Worm (Caenorhabditis elegans) whole organism, L3 larva: ENCODE measurements around the gene F32D1.7.

Experiments used
- aly-2 ChIP-seq: fragments of 150-350 bp; optimal IDR thresholded peaks from 2 replicates; lab custom pipeline; 2014; ENCODE audit warnings: missing biosample characterization, missing genetic modification characterization
- ama-1 ChIP-seq: fragments of 150-350 bp; optimal IDR thresholded peaks from 2 replicates; lab custom pipeline; 2018
- ceh-16 ChIP-seq: sonication (generic microtip); optimal IDR thresholded peaks from 2 replicates; lab custom pipeline; 2017; ENCODE audit warnings: missing biosample characterization, missing genetic modification characterization
- ceh-82 ChIP-seq: fragments of 150-350 bp; optimal IDR thresholded peaks from 2 replicates; lab custom pipeline; 2014; ENCODE audit warnings: missing biosample characterization, missing genetic modification characterization
- ceh-9 ChIP-seq: sonication (generic microtip); optimal IDR thresholded peaks from 2 replicates; lab custom pipeline; 2018; ENCODE audit warnings: missing biosample characterization, missing genetic modification characterization
- egl-27 ChIP-seq: sonication (generic microtip); optimal IDR thresholded peaks from 4 replicates; lab custom pipeline; 2017; ENCODE audit warnings: missing biosample characterization, missing genetic modification reagents, missing genetic modification characterization
- egl-5 ChIP-seq: fragments of 150-350 bp; optimal IDR thresholded peaks from 2 replicates; lab custom pipeline; 2017; ENCODE audit warnings: missing biosample characterization, missing genetic modification reagents, missing genetic modification characterization, inconsistent platforms
- elt-1 ChIP-seq: fragments of 150-350 bp; optimal IDR thresholded peaks from 2 replicates; lab custom pipeline; 2014; ENCODE audit warnings: missing biosample characterization, missing genetic modification characterization
- elt-2 ChIP-seq: sonication (generic microtip); optimal IDR thresholded peaks from 2 replicates; lab custom pipeline; 2016; ENCODE audit warnings: missing genetic modification reagents, mild to moderate bottlenecking, missing genetic modification characterization, missing compliant biosample characterization
- elt-3 ChIP-seq, 3 experiments: fragments of 150-350 bp in 1 of 3; sonication (generic microtip) in 2 of 3; optimal IDR thresholded peaks; 2 replicates in 2 of 3; 4 replicates in 1 of 3; lab custom pipeline; 2014 to 2017; ENCODE audit warnings: missing biosample characterization in 3 of 3, missing genetic modification characterization in 3 of 3
- eor-1 ChIP-seq, 2 experiments: fragments of 150-350 bp; optimal IDR thresholded peaks; 2 replicates each; lab custom pipeline; 2014 to 2018; ENCODE audit warnings: missing biosample characterization in 2 of 2, missing genetic modification characterization in 2 of 2
- fkh-10 ChIP-seq: sonication (generic microtip); optimal IDR thresholded peaks from 2 replicates; lab custom pipeline; 2017; ENCODE audit warnings: missing biosample characterization, missing genetic modification reagents, missing genetic modification characterization
- fkh-2 ChIP-seq: fragments of 150-350 bp; optimal IDR thresholded peaks from 2 replicates; lab custom pipeline; 2014; ENCODE audit warnings: missing biosample characterization, missing genetic modification reagents, missing genetic modification characterization
- fos-1 ChIP-seq: fragments of 150-350 bp; optimal IDR thresholded peaks from 2 replicates; lab custom pipeline; 2014; ENCODE audit warnings: missing biosample characterization, missing genetic modification characterization
- hmg-11 ChIP-seq: sonication (generic microtip); optimal IDR thresholded peaks from 2 replicates; lab custom pipeline; 2016; ENCODE audit warnings: missing genetic modification characterization, missing compliant biosample characterization
- jun-1 ChIP-seq: fragments of 150-350 bp; optimal IDR thresholded peaks from 2 replicates; lab custom pipeline; 2014; ENCODE audit warnings: missing biosample characterization, missing genetic modification reagents, missing genetic modification characterization
- lin-15B ChIP-seq: fragments of 150-350 bp; optimal IDR thresholded peaks from 2 replicates; lab custom pipeline; 2014; ENCODE audit warnings: missing biosample characterization, missing genetic modification characterization
- lin-39 ChIP-seq: fragments of 150-350 bp; optimal IDR thresholded peaks from 2 replicates; lab custom pipeline; 2018; ENCODE audit warnings: missing biosample characterization, missing genetic modification reagents, missing genetic modification characterization
- mml-1 ChIP-seq: fragments of 150-350 bp; sonication (generic microtip); optimal IDR thresholded peaks from 3 replicates; lab custom pipeline; 2014; ENCODE audit warnings: missing biosample characterization, missing genetic modification characterization
- nfya-1 ChIP-seq: sonication (generic microtip); optimal IDR thresholded peaks from 2 replicates; lab custom pipeline; 2017; ENCODE audit warnings: missing genetic modification characterization, mild to moderate bottlenecking, missing compliant biosample characterization, antibody characterized with exemption, moderate library complexity; ENCODE audit not compliant: insufficient read depth
- nhr-11 ChIP-seq: fragments of 150-350 bp; optimal IDR thresholded peaks from 2 replicates; lab custom pipeline; 2014; ENCODE audit warnings: missing biosample characterization, missing genetic modification characterization
- nhr-23 ChIP-seq: fragments of 150-350 bp; optimal IDR thresholded peaks from 2 replicates; lab custom pipeline; 2014; ENCODE audit warnings: missing biosample characterization, missing genetic modification reagents, missing genetic modification characterization
- nhr-25 ChIP-seq: sonication (generic microtip); optimal IDR thresholded peaks from 2 replicates; lab custom pipeline; 2017; ENCODE audit warnings: missing biosample characterization, missing genetic modification characterization
- nhr-28 ChIP-seq: fragments of 150-350 bp; optimal IDR thresholded peaks from 2 replicates; lab custom pipeline; 2014; ENCODE audit warnings: missing biosample characterization, missing genetic modification characterization
- nhr-43 ChIP-seq: sonication (generic microtip); optimal IDR thresholded peaks from 2 replicates; lab custom pipeline; 2016; ENCODE audit warnings: mild to moderate bottlenecking, missing genetic modification characterization, missing compliant biosample characterization; ENCODE audit not compliant: poor library complexity, severe bottlenecking
- nhr-67 ChIP-seq: fragments of 150-350 bp; optimal IDR thresholded peaks from 2 replicates; lab custom pipeline; 2014; ENCODE audit warnings: missing biosample characterization, missing genetic modification characterization
- nhr-76 ChIP-seq: fragments of 150-350 bp; sonication (generic microtip); optimal IDR thresholded peaks from 5 replicates; lab custom pipeline; 2014; ENCODE audit warnings: missing biosample characterization, missing genetic modification characterization
- nhr-77 ChIP-seq: fragments of 150-350 bp; optimal IDR thresholded peaks from 2 replicates; lab custom pipeline; 2014; ENCODE audit warnings: missing biosample characterization, missing genetic modification characterization
- pqm-1 ChIP-seq: fragments of 150-350 bp; optimal IDR thresholded peaks from 2 replicates; lab custom pipeline; 2017; ENCODE audit warnings: missing biosample characterization, missing genetic modification characterization, inconsistent platforms
- sea-2 ChIP-seq: fragments of 150-350 bp; sonication (generic microtip); optimal IDR thresholded peaks from 4 replicates; lab custom pipeline; 2014; ENCODE audit warnings: missing biosample characterization, missing genetic modification reagents, missing genetic modification characterization
- snpc-4 ChIP-seq: fragments of 150-350 bp; optimal IDR thresholded peaks from 2 replicates; lab custom pipeline; 2014; ENCODE audit warnings: missing biosample characterization, missing genetic modification characterization
- ztf-11 ChIP-seq: fragments of 150-350 bp; optimal IDR thresholded peaks from 2 replicates; lab custom pipeline; 2014; ENCODE audit warnings: missing biosample characterization, missing genetic modification characterization
- ztf-4 ChIP-seq: fragments of 150-350 bp; optimal IDR thresholded peaks from 2 replicates; lab custom pipeline; 2014; ENCODE audit warnings: missing biosample characterization, missing genetic modification characterization

F32D1.7 gene

DNA sequence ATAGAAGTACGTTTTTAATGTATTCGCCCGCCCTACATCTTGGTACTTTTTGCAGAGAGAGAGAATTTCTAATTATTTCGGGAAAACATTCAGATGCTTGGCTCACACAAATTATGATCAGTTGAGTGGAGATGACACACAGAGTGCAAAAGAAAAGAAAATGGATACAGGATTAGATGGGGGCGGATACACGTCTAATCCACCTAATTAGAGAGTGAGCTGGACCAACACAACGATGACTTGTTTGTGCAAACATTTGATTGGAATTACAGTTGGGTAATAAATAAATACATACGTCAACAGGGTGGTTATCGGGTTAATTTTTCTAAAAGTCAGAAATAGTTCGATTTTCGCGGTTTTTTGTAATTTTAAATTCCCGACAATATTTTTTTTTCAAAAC lies 16.8 kb downstream of the F32D1.7 start:
- TF ChIP-seq pqm-1 (tag; lab: Kevin White, UChicago) (no peak), aly-2 (no peak), elt-2 (tag; lab: Kevin White, UChicago) (no peak), eor-1 (tag; optimal IDR thresholded peaks at IDR 0.05; lab: Kevin White, UChicago) (no peak), nhr-77 (no peak), nhr-43 (tag; lab: Kevin White, UChicago) (no peak), ztf-11 (tag; lab: Kevin White, UChicago) (no peak), ama-1 (lab: Kevin White, UChicago) (no peak), ceh-9 (tag; lab: Kevin White, UChicago) (no peak), fkh-10 (GFP tag; lab: Kevin White, UChicago) (no peak), mml-1 (no peak), ceh-16 (tag; lab: Kevin White, UChicago) (no peak), ztf-4 (tag; lab: Kevin White, UChicago) (no peak), elt-3 (tag; optimal IDR thresholded peaks at IDR 0.05; lab: Kevin White, UChicago) (no peak), egl-5 (tag; lab: Kevin White, UChicago) (no peak), nhr-67 (no peak), nhr-76 (tag; lab: Kevin White, UChicago) (no peak)

DNA sequence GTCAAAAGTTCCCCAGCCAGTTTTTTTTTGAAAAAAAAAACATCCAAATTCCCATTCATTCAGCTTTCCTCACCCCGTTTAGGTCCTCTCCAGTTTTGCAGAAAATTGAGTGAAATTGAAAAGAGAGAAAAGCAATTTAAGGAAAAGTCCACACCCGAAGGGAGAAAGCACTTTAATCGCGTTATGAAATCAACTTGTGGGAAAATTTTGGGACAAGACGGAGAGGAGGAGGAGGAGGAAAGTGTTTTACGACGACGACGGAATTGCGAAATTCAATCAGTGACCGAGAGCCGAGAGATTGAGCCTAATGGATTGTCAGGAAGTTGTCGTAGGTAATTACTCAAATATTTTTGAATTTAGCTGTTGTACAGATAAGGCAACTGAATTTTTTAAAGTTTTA lies 18.6 kb downstream of the F32D1.7 start:
- TF ChIP-seq ceh-82 (tag; lab: Kevin White, UChicago) (no peak), nhr-11 (tag; lab: Kevin White, UChicago) (no peak), lin-39 (tag; lab: Kevin White, UChicago) (no peak), nhr-25 (tag; lab: Kevin White, UChicago) (no peak), nhr-76 (tag; lab: Kevin White, UChicago) (no peak), fos-1 (no peak), elt-1 (tag; lab: Kevin White, UChicago) (no peak)

DNA sequence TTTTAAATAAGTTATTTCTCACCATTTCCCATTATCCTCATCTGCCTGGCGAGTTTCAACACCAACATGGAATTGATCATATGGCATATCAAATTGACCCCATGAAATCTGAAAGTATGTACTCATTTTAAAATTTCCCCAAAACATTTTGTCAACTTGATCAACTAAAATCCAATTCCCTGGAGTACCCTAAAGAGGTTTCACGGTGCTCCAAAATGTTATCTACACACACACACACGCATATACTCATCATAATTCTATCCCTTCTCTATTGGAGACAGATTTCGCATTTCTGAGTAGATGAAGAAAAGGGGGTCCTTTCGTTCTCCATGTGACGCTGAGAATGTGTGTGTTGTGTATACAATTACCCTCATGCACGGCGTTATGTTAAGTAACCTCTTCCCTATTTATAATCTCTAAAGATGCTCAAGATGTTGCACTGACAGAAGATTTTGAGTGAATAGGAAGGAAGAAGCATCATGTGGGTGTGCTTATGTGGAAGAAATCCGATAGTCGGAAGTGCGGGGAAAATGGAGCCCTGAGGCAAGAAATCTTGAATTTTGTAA lies 19.8 kb downstream of the F32D1.7 start:
- no peak for TF ChIP-seq ceh-82 (tag; lab: Kevin White, UChicago)

DNA sequence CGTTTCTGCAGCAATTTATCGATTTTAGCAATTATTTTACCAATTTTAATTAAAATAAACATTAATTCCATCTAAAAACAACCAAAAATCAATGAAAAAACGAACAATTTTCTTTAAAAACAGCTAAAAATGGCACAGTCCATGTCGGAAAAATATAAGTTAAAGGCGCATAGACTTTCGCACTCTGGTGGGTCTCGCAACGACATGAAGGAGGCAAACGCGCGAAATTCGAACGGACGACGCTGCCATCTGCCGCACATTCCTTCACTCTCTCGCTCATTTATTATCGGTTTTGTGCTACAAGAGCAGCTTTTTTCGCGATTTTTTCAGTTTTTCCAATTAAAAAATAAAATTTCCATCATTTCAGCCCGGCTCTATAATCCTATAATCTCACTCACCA lies 29.2 kb downstream of the F32D1.7 start, which contains the start of gene mcm-7:
TSS of gene mcm-7 (plus strand) at position 368 of the 400 bp plus-strand sequence.
- peak; percentile 27 for TF ChIP-seq lin-39 (tag; lab: Kevin White, UChicago)
- TF ChIP-seq ama-1 (lab: Kevin White, UChicago) = peak; percentile 32
- peak; percentile 42 for TF ChIP-seq nhr-23 (tag; lab: Kevin White, UChicago)
- no peak for TF ChIP-seq jun-1 (tag; lab: Kevin White, UChicago)
- TF ChIP-seq nhr-43 (tag; lab: Kevin White, UChicago) = no peak
- no peak for TF ChIP-seq ceh-9 (tag; lab: Kevin White, UChicago)
- no peak for TF ChIP-seq fkh-2
- TF ChIP-seq hmg-11 (tag; lab: Kevin White, UChicago) = peak; percentile 74
- no peak for TF ChIP-seq nhr-28 (tag; lab: Kevin White, UChicago)
- TF ChIP-seq elt-2 (tag; lab: Kevin White, UChicago) = peak; percentile 35
- peak; percentile 78 for TF ChIP-seq nfya-1 (tag; lab: Kevin White, UChicago)
- TF ChIP-seq nhr-67 = no peak
- no peak for TF ChIP-seq sea-2 (GFP tag; lab: Kevin White, UChicago)
- peak; percentile 68 for TF ChIP-seq nhr-25 (tag; lab: Kevin White, UChicago)
- peak; percentile 21 for TF ChIP-seq pqm-1 (tag; lab: Kevin White, UChicago)
- peak; percentile 1 for TF ChIP-seq snpc-4
- TF ChIP-seq lin-15B (tag; lab: Kevin White, UChicago) = peak; percentile 75
- TF ChIP-seq, all 47 proteins: peak for 10

DNA sequence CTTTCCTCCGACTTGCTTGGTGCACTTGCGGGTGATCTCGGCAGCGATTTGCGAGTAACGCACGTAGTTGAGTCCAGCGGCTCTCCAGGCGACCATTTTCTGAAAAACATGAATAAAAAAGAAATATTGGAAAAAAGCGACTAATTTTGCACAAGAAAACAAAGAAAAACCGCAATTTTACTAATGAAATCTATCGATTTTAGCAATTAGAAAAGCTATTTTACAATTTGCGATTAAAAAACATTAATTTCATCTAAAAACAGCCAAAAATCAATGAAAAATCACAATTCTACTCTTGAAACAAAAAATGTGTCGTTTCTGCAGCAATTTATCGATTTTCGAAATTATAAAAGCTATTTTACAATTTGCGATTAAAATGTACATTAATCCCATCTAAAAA lies 29.6 kb downstream of the F32D1.7 start, which contains the start of gene hpo-18:
TSS of gene hpo-18 (minus strand) at position 101 of the 400 bp plus-strand sequence.
- TF ChIP-seq mml-1 (no peak), nhr-23 (tag; lab: Kevin White, UChicago) (no peak), egl-27 (tag; lab: Kevin White, UChicago) (no peak), ztf-11 (tag; lab: Kevin White, UChicago) (no peak), nhr-25 (tag; lab: Kevin White, UChicago) (no peak)
